Fruit fly (Drosophila melanogaster) whole organism, embryonic: ENCODE data around the gene CG9903.

Experiments
- Ada2b ChIP-seq: fragments of 200-800 bp; sonication (Bioruptor generic); IDR thresholded peaks from 2 replicates; pipeline ENCODE4 v1.3.6; 2022; ENCODE audit warnings: missing biosample characterization, missing genetic modification characterization
- Aef1 ChIP-seq: fragments of 200-800 bp; sonication (Bioruptor generic); IDR thresholded peaks from 3 replicates; pipeline ENCODE4 v1.3.6; 2022; ENCODE audit warnings: missing biosample characterization, missing genetic modification characterization
- Bgb ChIP-seq: fragments of 200-800 bp; sonication (Bioruptor generic); IDR thresholded peaks from 2 replicates; pipeline ENCODE4 v1.3.6; 2022; ENCODE audit warnings: missing biosample characterization, missing genetic modification characterization; ENCODE audit not compliant: partially characterized antibody
- CG12942 ChIP-seq: fragments of 200-800 bp; sonication (Bioruptor generic); optimal IDR thresholded peaks from 3 replicates; lab custom pipeline; 2016; ENCODE audit warnings: missing biosample characterization, missing genetic modification characterization
- CG13424 ChIP-seq: fragments of 200-800 bp; sonication (Bioruptor generic); optimal IDR thresholded peaks from 2 replicates; lab custom pipeline; 2019; ENCODE audit warnings: missing biosample characterization, mild to moderate bottlenecking, missing genetic modification characterization, moderate library complexity
- CG14710 ChIP-seq: fragments of 200-800 bp; sonication (Bioruptor generic); optimal IDR thresholded peaks from 3 replicates; lab custom pipeline; 2019; ENCODE audit warnings: missing biosample characterization, mild to moderate bottlenecking, missing genetic modification characterization, moderate library complexity
- CG15514 ChIP-seq: fragments of 200-800 bp; sonication (Bioruptor generic); optimal IDR thresholded peaks from 3 replicates; lab custom pipeline; 2017; ENCODE audit warnings: missing biosample characterization, missing genetic modification characterization, mild to moderate bottlenecking, moderate library complexity, missing genetic modification reagents
- CG3163 ChIP-seq: fragments of 200-800 bp; sonication (Bioruptor generic); optimal IDR thresholded peaks from 3 replicates; lab custom pipeline; 2016; ENCODE audit warnings: missing biosample characterization, missing genetic modification characterization
- CG33213 ChIP-seq: fragments of 200-800 bp; sonication (Bioruptor generic); optimal IDR thresholded peaks from 3 replicates; lab custom pipeline; 2016; ENCODE audit warnings: missing biosample characterization, missing genetic modification characterization
- CG8290 ChIP-seq, 3 experiments: fragments of 200-800 bp; sonication (Bioruptor generic); optimal IDR thresholded peaks; 2 replicates each; lab custom pipeline; 2016 to 2019; ENCODE audit warnings: missing biosample characterization in 3 of 3, missing genetic modification characterization in 3 of 3, mild to moderate bottlenecking in 2 of 3, moderate library complexity in 1 of 3
- CG9727 ChIP-seq: fragments of 200-800 bp; sonication (Bioruptor generic); optimal IDR thresholded peaks from 3 replicates; lab custom pipeline; 2017; ENCODE audit warnings: missing biosample characterization, mild to moderate bottlenecking, missing genetic modification characterization
- CG9797 ChIP-seq: fragments of 200-800 bp; sonication (Bioruptor generic); optimal IDR thresholded peaks from 3 replicates; lab custom pipeline; 2018; ENCODE audit warnings: missing biosample characterization, mild to moderate bottlenecking, missing genetic modification characterization
- Dll ChIP-seq: fragments of 200-800 bp; sonication (Bioruptor generic); IDR thresholded peaks from 4 replicates; pipeline ENCODE4 v1.3.6; 2022; ENCODE audit warnings: missing biosample characterization, missing genetic modification characterization; ENCODE audit not compliant: partially characterized antibody
- Dp ChIP-seq: fragments of 200-800 bp; sonication (Bioruptor generic); optimal IDR thresholded peaks from 2 replicates; lab custom pipeline; 2018; ENCODE audit warnings: missing biosample characterization, mild to moderate bottlenecking, missing genetic modification characterization, moderate library complexity
- MBD-R2 ChIP-seq: fragments of 200-800 bp; sonication (Bioruptor generic); IDR thresholded peaks from 2 replicates; pipeline ENCODE4 v1.3.6; 2022; ENCODE audit warnings: missing biosample characterization, missing genetic modification characterization
- Med ChIP-seq: fragments of 200-800 bp; sonication (Bioruptor generic); peaks from one replicate; lab custom pipeline; 2016; ENCODE audit warnings: missing biosample characterization, missing genetic modification characterization, mild to moderate bottlenecking, inconsistent platforms, moderate library complexity
- Mes4 ChIP-seq: fragments of 200-800 bp; sonication (Bioruptor generic); optimal IDR thresholded peaks from 2 replicates; lab custom pipeline; 2016; ENCODE audit warnings: missing biosample characterization, missing genetic modification characterization
- Nf-YA ChIP-seq: fragments of 200-800 bp; sonication (Bioruptor generic); IDR thresholded peaks from 2 replicates; pipeline ENCODE4 v1.3.6; 2022; ENCODE audit warnings: missing biosample characterization, missing genetic modification characterization
- Nf-YC ChIP-seq: fragments of 200-800 bp; optimal IDR thresholded peaks from 3 replicates; lab custom pipeline; 2019; ENCODE audit warnings: missing biosample characterization, mild to moderate bottlenecking, missing genetic modification characterization, moderate library complexity
- TFAM ChIP-seq: fragments of 200-800 bp; sonication (Bioruptor generic); optimal IDR thresholded peaks from 2 replicates; lab custom pipeline; 2017; ENCODE audit warnings: missing biosample characterization, missing genetic modification characterization, inconsistent platforms
- abd-A ChIP-seq: fragments of 200-800 bp; sonication (Bioruptor generic); optimal IDR thresholded peaks from 3 replicates; lab custom pipeline; 2019; ENCODE audit warnings: missing biosample characterization, mild to moderate bottlenecking, missing genetic modification characterization, moderate library complexity
- amos ChIP-seq: fragments of 200-800 bp; sonication (Bioruptor generic); IDR thresholded peaks from 2 replicates; pipeline ENCODE4 v1.3.6; 2022; ENCODE audit warnings: missing biosample characterization, missing genetic modification characterization; ENCODE audit not compliant: partially characterized antibody
- bigmax ChIP-seq: fragments of 200-800 bp; sonication (Bioruptor generic); optimal IDR thresholded peaks from 2 replicates; lab custom pipeline; 2018; ENCODE audit warnings: missing biosample characterization, mild to moderate bottlenecking, missing genetic modification characterization
- bsh ChIP-seq, 2 experiments: fragments of 200-800 bp; sonication (Bioruptor generic); optimal IDR thresholded peaks; 2 replicates each; lab custom pipeline; 2017 to 2018; ENCODE audit warnings: mild to moderate bottlenecking in 2 of 2, missing biosample characterization in 2 of 2, missing genetic modification characterization in 2 of 2, moderate library complexity in 1 of 2
- cad ChIP-seq: fragments of >200 bp; optimal IDR thresholded peaks from 2 replicates; lab custom pipeline; 2017; ENCODE audit warnings: missing biosample characterization, missing genetic modification characterization
- cg ChIP-seq: fragments of 200-800 bp; sonication (Bioruptor generic); optimal IDR thresholded peaks from 3 replicates; lab custom pipeline; 2019; ENCODE audit warnings: missing biosample characterization, mild to moderate bottlenecking, missing genetic modification characterization, moderate library complexity
- croc ChIP-seq: fragments of 200-800 bp; sonication (Bioruptor generic); conservative IDR thresholded peaks from 3 replicates; pipeline ENCODE4 v1.3.6; 2022; ENCODE audit warnings: missing biosample characterization, missing genetic modification characterization
- da ChIP-seq: fragments of 200-800 bp; sonication (Bioruptor generic); optimal IDR thresholded peaks from 2 replicates; lab custom pipeline; 2016; ENCODE audit warnings: missing biosample characterization, missing genetic modification characterization
- dati ChIP-seq: fragments of 200-800 bp; sonication (Bioruptor generic); IDR thresholded peaks from 2 replicates; pipeline ENCODE4 v1.3.6; 2022; ENCODE audit warnings: missing biosample characterization, missing genetic modification characterization
- esg ChIP-seq: fragments of 200-800 bp; sonication (Bioruptor generic); conservative IDR thresholded peaks from 2 replicates; pipeline ENCODE4 v1.3.6; 2022; ENCODE audit warnings: missing biosample characterization, missing genetic modification characterization
- fd3F ChIP-seq: fragments of 200-800 bp; sonication (Bioruptor generic); optimal IDR thresholded peaks from 2 replicates; lab custom pipeline; 2018; ENCODE audit warnings: missing biosample characterization, mild to moderate bottlenecking, missing genetic modification characterization, moderate library complexity
- gt ChIP-seq: fragments of 200-800 bp; sonication (Bioruptor generic); IDR thresholded peaks from 2 replicates; pipeline ENCODE4 v1.3.6; 2022; ENCODE audit warnings: missing biosample characterization, missing genetic modification characterization
- ind ChIP-seq: fragments of 200-800 bp; sonication (Bioruptor generic); optimal IDR thresholded peaks from 3 replicates; lab custom pipeline; 2016; ENCODE audit warnings: missing biosample characterization, missing genetic modification characterization
- inv ChIP-seq: fragments of 200-800 bp; sonication (Bioruptor generic); IDR thresholded peaks from 2 replicates; pipeline ENCODE4 v1.3.6; 2022; ENCODE audit warnings: missing biosample characterization, missing genetic modification characterization; ENCODE audit not compliant: partially characterized antibody
- lab ChIP-seq: fragments of 200-800 bp; sonication (Bioruptor generic); optimal IDR thresholded peaks from 3 replicates; lab custom pipeline; 2017; ENCODE audit warnings: missing biosample characterization, missing genetic modification characterization, mild to moderate bottlenecking, moderate library complexity, missing genetic modification reagents
- nom ChIP-seq: fragments of 200-800 bp; sonication (Bioruptor generic); optimal IDR thresholded peaks from 2 replicates; lab custom pipeline; 2017; ENCODE audit warnings: missing biosample characterization, missing genetic modification characterization, mild to moderate bottlenecking, moderate library complexity, missing genetic modification reagents
- org-1 ChIP-seq: fragments of 200-800 bp; sonication (Bioruptor generic); optimal IDR thresholded peaks from 2 replicates; lab custom pipeline; 2017; ENCODE audit warnings: missing biosample characterization, missing genetic modification characterization
- pros ChIP-seq: fragments of 200-800 bp; sonication (Bioruptor generic); optimal IDR thresholded peaks from 3 replicates; lab custom pipeline; 2019; ENCODE audit warnings: missing biosample characterization, mild to moderate bottlenecking, missing genetic modification characterization, moderate library complexity
- sc ChIP-seq, 3 experiments: fragments of >200 bp in 2 of 3; fragments of 200-800 bp in 1 of 3; sonication (Bioruptor generic) in 1 of 3; optimal IDR thresholded peaks; 2 replicates in 2 of 3; 3 replicates in 1 of 3; lab custom pipeline; 2017; ENCODE audit warnings: mild to moderate bottlenecking in 1 of 3, missing biosample characterization in 1 of 3, missing genetic modification characterization in 1 of 3, missing genetic modification reagents in 1 of 3
- tap ChIP-seq: fragments of 200-800 bp; optimal IDR thresholded peaks from 3 replicates; lab custom pipeline; 2019; ENCODE audit warnings: missing biosample characterization, mild to moderate bottlenecking, missing genetic modification characterization, moderate library complexity
- twi ChIP-seq: fragments of 200-800 bp; optimal IDR thresholded peaks from 2 replicates; lab custom pipeline; 2019; ENCODE audit warnings: missing biosample characterization, mild to moderate bottlenecking, missing genetic modification characterization, moderate library complexity
- usp ChIP-seq: fragments of >200 bp; optimal IDR thresholded peaks from 2 replicates; lab custom pipeline; 2017; ENCODE audit warnings: missing biosample characterization, missing genetic modification characterization

CG9903 gene

dm6 chrX:16587021-16587667 is 46.5 kb upstream of the CG9903 start, which contains the start of gene CanA-14F (continued):
- TF ChIP-seq bigmax (GFP tag; lab: Kevin White, UChicago) (no peak), CG13424 (no peak), MBD-R2 (GFP tag; lab: Robert Waterston, UW) (peak; percentile 28; the same call in 1 of the 2 replicates), amos (GFP tag; lab: Robert Waterston, UW) (peak; percentile 66; the same call in 1 of the 2 replicates), lab (GFP tag; lab: Kevin White, UChicago) (no peak), CG14710 (tag; lab: Kevin White, UChicago) (peak; percentile 26), Nf-YA (no peak), abd-A (tag; lab: Kevin White, UChicago) (no peak), CG33213 (no peak), Dll (GFP tag; lab: Robert Waterston, UW) (peak; percentile 14; the same call in 1 of the 4 replicates), Nf-YC (tag; lab: Kevin White, UChicago) (peak; percentile 14), org-1 (GFP tag; lab: Kevin White, UChicago) (no peak), TFAM (GFP tag; lab: Kevin White, UChicago) (no peak), CG12942 (GFP tag; lab: Kevin White, UChicago) (no peak), CG8290 (GFP tag; optimal IDR thresholded peaks at IDR 0.05; lab: Kevin White, UChicago) (no peak), CG8290 (tag; optimal IDR thresholded peaks at IDR 0.05; lab: Kevin White, UChicago) (peak in 1 of 2 experiments; percentile 22), Dp (GFP tag; lab: Kevin White, UChicago) (peak; percentile 21), croc (no peak), Mes4 (GFP tag; lab: Kevin White, UChicago) (no peak), Ada2b (GFP tag; lab: Robert Waterston, UW) (no peak), dati (GFP tag; lab: Robert Waterston, UW) (no peak), CG9727 (no peak), ind (GFP tag; lab: Kevin White, UChicago) (no peak), CG3163 (GFP tag; lab: Kevin White, UChicago) (no peak), CG9797 (peak; percentile 48), inv (GFP tag; lab: Robert Waterston, UW) (peak; percentile 53), twi (no peak), gt (GFP tag; lab: Robert Waterston, UW) (no peak), Med (GFP tag; lab: Kevin White, UChicago) (peak; percentile 69), Aef1 (GFP tag; lab: Robert Waterston, UW) (no peak), sc (optimal IDR thresholded peaks at IDR 0.05; lab: Kevin White, UChicago) (no peak), sc (GFP tag; optimal IDR thresholded peaks at IDR 0.05; lab: Kevin White, UChicago) (no peak), da (no peak)

- TF ChIP-seq fd3F (GFP tag; lab: Kevin White, UChicago) (no peak), Bgb (GFP tag; lab: Robert Waterston, UW) (no peak), tap (tag; lab: Kevin White, UChicago) (no peak), pros (GFP tag; lab: Kevin White, UChicago) (no peak), CG15514 (GFP tag; lab: Kevin White, UChicago) (no peak), CG3163 (GFP tag; lab: Kevin White, UChicago) (no peak), cad (GFP tag; lab: Kevin White, UChicago) (no peak), esg (GFP tag; lab: Robert Waterston, UW) (no peak), usp (GFP tag; lab: Kevin White, UChicago) (no peak), bsh (GFP tag; optimal IDR thresholded peaks at IDR 0.05; lab: Kevin White, UChicago) (peak in 1 of 2 experiments; percentile 3), nom (GFP tag; lab: Kevin White, UChicago) (peak; percentile 39), cg (GFP tag; lab: Kevin White, UChicago) (peak; percentile 85)
Observed at dm6 chrX:16586178-16586890, 45.7 kb upstream of the CG9903 start.
